Worm (Caenorhabditis elegans) whole organism, early embryonic: ENCODE data around the gene frm-8.

Experiments used
- aly-1 ChIP-seq: sonication (generic microtip); optimal IDR thresholded peaks from 2 replicates; lab custom pipeline; 2016; ENCODE audit warnings: missing genetic modification characterization, missing compliant biosample characterization
- ama-1 ChIP-seq: fragments of 150-350 bp; optimal IDR thresholded peaks from 2 replicates; lab custom pipeline; 2014
- flt-1 ChIP-seq: fragments of 200-800 bp; sonication (Bioruptor generic); IDR thresholded peaks from 2 replicates; pipeline ENCODE4 v1.3.6; 2022; ENCODE audit warnings: missing genetic modification characterization, missing compliant biosample characterization
- hnd-1 ChIP-seq: sonication (generic microtip); optimal IDR thresholded peaks from 2 replicates; lab custom pipeline; 2016; ENCODE audit warnings: missing genetic modification characterization, missing compliant biosample characterization
- scrt-1 ChIP-seq: fragments of 200-800 bp; sonication (Bioruptor generic); IDR thresholded peaks from 2 replicates; pipeline ENCODE4 v1.3.6; 2022; ENCODE audit warnings: missing genetic modification characterization, missing compliant biosample characterization

DNA sequence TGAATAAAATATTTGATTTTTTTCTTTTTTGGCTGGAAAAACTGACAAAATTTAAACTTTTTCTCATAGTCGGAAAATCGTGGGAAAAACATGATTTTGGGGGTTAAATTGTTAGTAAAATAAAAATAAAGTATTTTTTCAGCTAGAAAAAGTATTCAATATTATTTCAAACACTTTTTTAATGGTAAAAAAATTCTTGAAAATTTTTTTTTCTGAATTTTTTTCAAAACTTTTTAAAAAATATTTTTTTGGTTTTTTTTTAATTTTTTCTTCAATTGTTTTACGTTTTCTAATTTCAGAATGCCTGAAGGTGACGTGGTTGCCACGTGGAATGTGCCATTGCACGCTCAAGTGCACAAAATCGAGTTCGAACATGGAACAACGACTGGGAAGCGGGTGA, 64.0 kb downstream of the frm-8 start, which contains the start of gene C44B11.1:
- no peak for TF ChIP-seq ama-1
- no peak for TF ChIP-seq scrt-1 (GFP tag; lab: Robert Waterston, UW)
- no peak for TF ChIP-seq aly-1 (tag; lab: Kevin White, UChicago)
- TF ChIP-seq flt-1 (GFP tag; lab: Robert Waterston, UW) = no peak
- no peak for TF ChIP-seq hnd-1
